Fruit fly (Drosophila melanogaster) whole organism: ENCODE measurements around the gene Ufl1.

Experiments
- CG8478 ChIP-seq: fragments of >200 bp; optimal IDR thresholded peaks from 2 replicates; lab custom pipeline; 2018; ENCODE audit warnings: inconsistent platforms
- Dll ChIP-seq: fragments of >200 bp; optimal IDR thresholded peaks from 2 replicates; lab custom pipeline; 2017
- EcR ChIP-seq, 2 experiments: fragments of >200 bp; optimal IDR thresholded peaks; 2 replicates each; lab custom pipeline; 2017; ENCODE audit warnings: missing biosample characterization in 2 of 2, missing genetic modification characterization in 2 of 2, missing genetic modification reagents in 2 of 2
- pan ChIP-seq: fragments of >200 bp; optimal IDR thresholded peaks from 2 replicates; lab custom pipeline; 2017
- psq ChIP-seq: fragments of >200 bp; optimal IDR thresholded peaks from 2 replicates; lab custom pipeline; 2017

dm6 chr3R:7080157-7080916 is 6.1 kb upstream of the Ufl1 start, which contains the start of gene Ref1:
- TF ChIP-seq CG8478 (lab: Kevin White, UChicago) (no peak), EcR (GFP tag; optimal IDR thresholded peaks at IDR 0.05; lab: Kevin White, UChicago) (no peak), psq (no peak), Dll (lab: Kevin White, UChicago) (no peak), pan (no peak)
